Worm (Caenorhabditis elegans) whole organism, midembryonic: Measurements from ENCODE around the gene C09B9.7.

Experiments used
- T22C8.4 ChIP-seq: fragments of 200-800 bp; sonication (Bioruptor generic); IDR thresholded peaks from 2 replicates; pipeline ENCODE4 v1.3.6; 2022; ENCODE audit warnings: missing genetic modification characterization, missing compliant biosample characterization
- cog-1 ChIP-seq: sonication (generic microtip); optimal IDR thresholded peaks from 2 replicates; lab custom pipeline; 2016; ENCODE audit warnings: missing genetic modification characterization, missing compliant biosample characterization
- flt-1 ChIP-seq: fragments of 200-800 bp; sonication (Bioruptor generic); IDR thresholded peaks from 2 replicates; pipeline ENCODE4 v1.3.6; 2022; ENCODE audit warnings: missing genetic modification characterization, missing compliant biosample characterization
- klf-2 ChIP-seq: fragments of 200-800 bp; sonication (Bioruptor generic); conservative IDR thresholded peaks from 2 replicates; pipeline ENCODE4 v1.3.6; 2022; ENCODE audit warnings: missing genetic modification reagents, missing genetic modification characterization, missing compliant biosample characterization
- med-1 ChIP-seq: sonication (generic microtip); optimal IDR thresholded peaks from 2 replicates; lab custom pipeline; 2017; ENCODE audit warnings: missing genetic modification characterization, mild to moderate bottlenecking, missing compliant biosample characterization, antibody characterized with exemption, missing genetic modification reagents; ENCODE audit not compliant: insufficient read depth
- ref-1 ChIP-seq: fragments of 200-800 bp; sonication (Bioruptor generic); conservative IDR thresholded peaks from 2 replicates; pipeline ENCODE4 v1.3.6; 2022; ENCODE audit warnings: missing genetic modification reagents, missing genetic modification characterization, missing compliant biosample characterization
- tab-1 ChIP-seq: fragments of 200-800 bp; sonication (Bioruptor generic); IDR thresholded peaks from 2 replicates; pipeline ENCODE4 v1.3.6; 2022; ENCODE audit warnings: missing genetic modification characterization, missing compliant biosample characterization
- ztf-23 ChIP-seq: fragments of 200-800 bp; sonication (Bioruptor generic); IDR thresholded peaks from 2 replicates; pipeline ENCODE4 v1.3.6; 2022; ENCODE audit warnings: missing genetic modification reagents, missing genetic modification characterization, missing compliant biosample characterization
- ztf-29 ChIP-seq: fragments of 200-800 bp; sonication (Bioruptor generic); IDR thresholded peaks from 2 replicates; pipeline ENCODE4 v1.3.6; 2022; ENCODE audit warnings: missing genetic modification reagents, missing genetic modification characterization, missing compliant biosample characterization

Gene C09B9.7

DNA sequence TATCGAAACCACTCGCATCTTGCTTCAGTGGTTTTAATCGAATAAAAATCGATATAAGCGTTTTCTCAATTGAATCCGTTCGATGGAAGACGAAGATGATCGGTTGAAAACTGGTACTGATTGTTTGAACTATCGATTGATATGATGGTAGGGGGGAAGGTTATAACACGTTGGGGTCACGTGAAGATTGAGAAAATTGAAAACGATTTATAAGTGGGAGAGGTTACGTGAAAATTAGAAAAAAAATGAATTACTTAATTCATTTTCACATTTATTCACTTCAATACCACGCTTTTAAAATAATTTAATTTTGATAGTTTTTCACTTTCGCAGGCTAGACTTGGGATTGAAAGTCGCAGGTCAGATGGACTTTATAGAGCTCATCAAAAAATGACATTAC is at the start of gene C09B9.7:
Gene C09B9.7, minus strand, starts transcription at position 101 of the 400 bp plus-strand sequence.
- TF ChIP-seq med-1 (GFP tag; lab: Kevin White, UChicago) = no peak
- TF ChIP-seq klf-2 (GFP tag; lab: Robert Waterston, UW) = no peak

DNA sequence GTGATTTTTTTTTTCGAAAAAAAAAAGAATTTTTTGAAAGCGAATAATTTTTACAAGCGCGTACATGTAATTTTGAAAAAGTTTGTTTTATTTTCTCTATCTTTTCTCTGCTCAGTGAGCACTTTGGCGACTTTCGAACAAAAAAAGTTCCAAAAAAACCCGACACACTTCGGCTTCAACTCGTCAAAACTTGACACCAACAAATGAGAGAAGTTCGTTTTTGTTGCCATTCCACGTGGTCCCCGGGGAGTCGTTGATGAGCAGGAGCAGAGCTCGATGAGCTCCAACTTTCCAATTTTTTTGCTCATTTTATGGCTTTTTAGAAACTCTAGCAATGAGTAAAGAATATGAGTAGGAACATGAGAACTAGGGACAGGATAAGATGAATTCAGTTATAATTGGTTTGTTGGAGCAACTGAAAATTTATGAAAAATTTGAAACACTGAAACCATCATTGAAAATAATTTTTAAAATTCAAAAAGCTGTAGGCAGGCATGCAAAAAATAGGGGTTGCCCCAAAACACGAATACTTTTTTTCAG is 49.6 kb upstream of the C09B9.7 start:
- TF ChIP-seq ztf-23 (GFP tag; lab: Robert Waterston, UW) (no peak), tab-1 (GFP tag; lab: Robert Waterston, UW) (no peak), T22C8.4 (GFP tag; lab: Robert Waterston, UW) (no peak), cog-1 (no peak), ztf-29 (GFP tag; lab: Robert Waterston, UW) (no peak), flt-1 (GFP tag; lab: Robert Waterston, UW) (no peak)

- no peak for TF ChIP-seq T22C8.4 (GFP tag; lab: Robert Waterston, UW)
- no peak for TF ChIP-seq flt-1 (GFP tag; lab: Robert Waterston, UW)
- no peak for TF ChIP-seq med-1 (GFP tag; lab: Kevin White, UChicago)
- no peak for TF ChIP-seq klf-2 (GFP tag; lab: Robert Waterston, UW)
- TF ChIP-seq cog-1 = no peak
- no peak for TF ChIP-seq tab-1 (GFP tag; lab: Robert Waterston, UW)
- TF ChIP-seq ztf-23 (GFP tag; lab: Robert Waterston, UW) = no peak
- no peak for TF ChIP-seq ztf-29 (GFP tag; lab: Robert Waterston, UW)
- no peak for TF ChIP-seq ref-1 (GFP tag; lab: Robert Waterston, UW)
Measured at ce11 chrIV:5109943-5110342, 49.1 kb upstream of the C09B9.7 start.

DNA sequence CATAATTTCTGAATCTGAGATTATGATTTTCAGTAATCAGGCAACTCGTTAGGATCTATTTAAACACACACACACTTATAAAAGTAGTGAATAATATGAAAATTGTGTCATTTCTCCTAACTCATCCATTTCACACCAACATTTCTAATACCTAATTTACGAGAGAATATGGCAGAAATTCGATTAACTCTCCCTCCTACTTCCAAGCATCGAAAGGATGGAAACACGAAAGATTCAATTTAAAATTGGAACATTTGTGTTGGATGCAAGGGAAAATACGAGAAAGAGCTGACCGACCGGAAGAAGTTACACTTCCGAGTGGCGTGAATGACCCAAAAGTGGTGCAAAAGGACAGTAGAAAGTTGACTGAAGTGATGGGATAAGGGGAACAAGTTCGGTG is 48.1 kb upstream of the C09B9.7 start:
- no peak for TF ChIP-seq tab-1 (GFP tag; lab: Robert Waterston, UW)
- no peak for TF ChIP-seq med-1 (GFP tag; lab: Kevin White, UChicago)
- no peak for TF ChIP-seq ref-1 (GFP tag; lab: Robert Waterston, UW)
- no peak for TF ChIP-seq flt-1 (GFP tag; lab: Robert Waterston, UW)
- no peak for TF ChIP-seq T22C8.4 (GFP tag; lab: Robert Waterston, UW)
- TF ChIP-seq ztf-23 (GFP tag; lab: Robert Waterston, UW) = no peak
- no peak for TF ChIP-seq cog-1
- TF ChIP-seq ztf-29 (GFP tag; lab: Robert Waterston, UW) = no peak
- no peak for TF ChIP-seq klf-2 (GFP tag; lab: Robert Waterston, UW)

DNA sequence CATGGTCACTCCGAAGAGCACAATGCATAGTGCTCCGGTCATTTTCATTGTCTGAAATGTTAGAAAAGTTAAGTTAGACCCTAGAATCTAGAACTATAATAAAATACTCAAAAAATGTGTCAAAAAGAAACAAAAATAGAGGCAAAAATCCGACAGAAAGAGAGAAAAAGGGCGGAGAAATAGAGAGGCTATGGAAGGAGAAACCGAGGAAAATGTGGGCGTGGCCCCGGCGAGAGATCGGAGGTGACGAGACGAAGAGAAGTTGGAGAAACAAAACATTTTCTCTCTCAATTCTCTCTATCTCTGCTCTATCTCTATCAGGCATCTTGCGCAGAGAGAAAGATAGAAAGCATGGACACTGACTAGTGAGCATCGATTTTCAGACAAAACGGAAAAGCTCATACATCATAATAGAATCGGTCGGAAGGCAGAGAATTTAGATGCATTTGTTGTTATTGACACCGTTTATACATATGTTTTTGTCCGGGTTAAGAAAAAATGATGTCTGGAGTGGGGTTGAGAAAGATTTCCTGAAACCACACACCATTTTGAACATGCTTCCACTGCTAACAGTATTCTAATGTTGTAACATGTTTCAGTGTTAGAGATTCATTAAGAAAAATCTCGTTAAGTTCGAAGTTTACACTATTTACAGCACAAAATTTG is 42.5 kb upstream of the C09B9.7 start, which contains the start of gene C02B10.3:
Gene C02B10.3, minus strand, starts transcription at position 51 of the 666 bp plus-strand sequence.
- no peak for TF ChIP-seq cog-1
- no peak for TF ChIP-seq ref-1 (GFP tag; lab: Robert Waterston, UW)
- no peak for TF ChIP-seq ztf-29 (GFP tag; lab: Robert Waterston, UW)
- TF ChIP-seq ztf-23 (GFP tag; lab: Robert Waterston, UW) = no peak
- no peak for TF ChIP-seq tab-1 (GFP tag; lab: Robert Waterston, UW)
- TF ChIP-seq med-1 (GFP tag; lab: Kevin White, UChicago) = no peak
- TF ChIP-seq flt-1 (GFP tag; lab: Robert Waterston, UW) = no peak
- no peak for TF ChIP-seq klf-2 (GFP tag; lab: Robert Waterston, UW)
- no peak for TF ChIP-seq T22C8.4 (GFP tag; lab: Robert Waterston, UW)

ce11 chrIV:5101945-5102344 is 41.1 kb upstream of the C09B9.7 start:
- TF ChIP-seq med-1 (GFP tag; lab: Kevin White, UChicago) (no peak), ztf-23 (GFP tag; lab: Robert Waterston, UW) (no peak), ztf-29 (GFP tag; lab: Robert Waterston, UW) (no peak), klf-2 (GFP tag; lab: Robert Waterston, UW) (no peak), ref-1 (GFP tag; lab: Robert Waterston, UW) (no peak), T22C8.4 (GFP tag; lab: Robert Waterston, UW) (no peak), tab-1 (GFP tag; lab: Robert Waterston, UW) (no peak), flt-1 (GFP tag; lab: Robert Waterston, UW) (no peak), cog-1 (no peak)

DNA sequence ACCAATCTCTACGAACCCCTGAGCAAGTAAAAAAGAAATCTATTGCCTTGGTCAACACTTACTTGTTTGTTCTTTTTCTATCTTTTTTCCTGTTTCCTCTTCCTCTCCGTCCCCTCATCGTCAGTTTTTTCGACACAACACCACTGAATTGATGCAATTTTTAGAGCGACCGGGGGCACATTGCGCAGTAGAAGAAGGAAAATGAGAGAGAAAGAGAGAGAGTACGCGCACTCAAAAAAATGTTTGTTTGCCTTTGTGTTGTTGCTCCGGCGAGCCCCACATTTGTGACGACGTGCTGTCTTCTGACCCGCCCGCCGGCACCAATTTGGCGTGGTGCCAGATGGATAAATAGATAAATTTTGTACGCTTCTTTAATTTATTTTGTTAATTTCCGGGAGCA is 39.3 kb upstream of the C09B9.7 start:
- TF ChIP-seq tab-1 (GFP tag; lab: Robert Waterston, UW) (no peak), klf-2 (GFP tag; lab: Robert Waterston, UW) (no peak), ztf-29 (GFP tag; lab: Robert Waterston, UW) (no peak), flt-1 (GFP tag; lab: Robert Waterston, UW) (no peak), ztf-23 (GFP tag; lab: Robert Waterston, UW) (peak; percentile 52; the same call in 1 of the 2 replicates), cog-1 (no peak), T22C8.4 (GFP tag; lab: Robert Waterston, UW) (no peak), ref-1 (GFP tag; lab: Robert Waterston, UW) (no peak)

DNA sequence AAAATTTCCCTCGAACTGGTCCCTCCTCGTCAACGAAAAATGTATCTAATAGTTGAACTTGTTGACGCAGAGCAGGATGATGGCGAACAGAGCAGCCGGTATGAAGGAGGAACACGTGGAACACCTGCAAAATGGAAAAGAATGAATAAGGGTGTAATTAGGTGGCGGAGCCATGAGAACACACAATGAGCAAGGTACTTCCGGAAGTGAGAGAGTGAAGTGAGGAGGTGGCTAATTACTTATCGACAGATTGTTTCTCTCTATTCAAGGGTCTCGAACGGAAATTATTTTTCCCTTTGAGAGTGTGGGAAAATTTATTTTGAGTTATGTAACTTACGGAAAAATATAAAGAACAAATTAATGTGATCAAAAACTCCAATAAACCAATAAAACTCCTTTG is 32.6 kb upstream of the C09B9.7 start:
- no peak for TF ChIP-seq tab-1 (GFP tag; lab: Robert Waterston, UW)
- no peak for TF ChIP-seq ref-1 (GFP tag; lab: Robert Waterston, UW)
- no peak for TF ChIP-seq T22C8.4 (GFP tag; lab: Robert Waterston, UW)
- TF ChIP-seq cog-1 = no peak
- TF ChIP-seq med-1 (GFP tag; lab: Kevin White, UChicago) = no peak
- TF ChIP-seq klf-2 (GFP tag; lab: Robert Waterston, UW) = no peak
- no peak for TF ChIP-seq ztf-29 (GFP tag; lab: Robert Waterston, UW)
- no peak for TF ChIP-seq flt-1 (GFP tag; lab: Robert Waterston, UW)
- TF ChIP-seq ztf-23 (GFP tag; lab: Robert Waterston, UW) = no peak
